Worm (Caenorhabditis elegans) whole organism, L4/young adult: ENCODE results near the gene lad-2.
A peak's percentile ranks its signal among the peaks of the same experiment; 100 is the strongest.

Source experiments
- W03F9.2 ChIP-seq: fragments of 150-350 bp; optimal IDR thresholded peaks from 2 replicates; lab custom pipeline; 2014; ENCODE audit warnings: missing biosample characterization, missing genetic modification characterization
- dao-5 ChIP-seq: sonication (generic microtip); optimal IDR thresholded peaks from 2 replicates; lab custom pipeline; 2016; ENCODE audit warnings: missing genotype, missing genetic modification characterization, moderate library complexity, missing compliant biosample characterization
- him-1 ChIP-seq: sonication (generic microtip); optimal IDR thresholded peaks from 2 replicates; lab custom pipeline; 2016; ENCODE audit warnings: missing genotype, missing genetic modification reagents, missing genetic modification characterization, missing compliant biosample characterization

- TF ChIP-seq him-1: peak; percentile 1
- TF ChIP-seq dao-5 (tag; lab: Kevin White, UChicago): no peak
- no peak for TF ChIP-seq W03F9.2 (tag; lab: Kevin White, UChicago)
These were observed 12.2 kb upstream of the lad-2 start for ce11 chrIV:2990519-2990918.
